Worm (Caenorhabditis elegans) whole organism, mixed stage, embryonic: ENCODE measurements around the gene C06E1.1.

ENCODE experiments used
- cnd-1 ChIP-seq: fragments of 200-800 bp; sonication (Bioruptor generic); optimal IDR thresholded peaks from 2 replicates; lab custom pipeline; 2018; ENCODE audit warnings: mild to moderate bottlenecking, missing genetic modification characterization, missing compliant biosample characterization
- elt-1 ChIP-seq: sonication (generic microtip); optimal IDR thresholded peaks from 2 replicates; lab custom pipeline; 2017; ENCODE audit warnings: missing genetic modification characterization, mild to moderate bottlenecking, missing compliant biosample characterization, antibody characterized with exemption, moderate library complexity, borderline replicate concordance; ENCODE audit not compliant: insufficient read depth
- elt-3 ChIP-seq: fragments of 150-350 bp; optimal IDR thresholded peaks from 2 replicates; lab custom pipeline; 2014; ENCODE audit warnings: missing biosample characterization, missing genetic modification characterization
- flh-1 ChIP-seq: fragments of 200-800 bp; sonication (Bioruptor generic); optimal IDR thresholded peaks from 2 replicates; lab custom pipeline; 2018; ENCODE audit warnings: mild to moderate bottlenecking, missing genetic modification characterization, moderate library complexity, missing compliant biosample characterization
- lin-13 ChIP-seq: fragments of 150-350 bp; optimal IDR thresholded peaks from 2 replicates; lab custom pipeline; 2014; ENCODE audit warnings: missing biosample characterization, missing genetic modification characterization
- lin-32 ChIP-seq: fragments of 200-800 bp; sonication (Bioruptor generic); optimal IDR thresholded peaks from 2 replicates; lab custom pipeline; 2018; ENCODE audit warnings: mild to moderate bottlenecking, missing genetic modification characterization, missing compliant biosample characterization
- lsy-2 ChIP-seq: fragments of 150-350 bp; optimal IDR thresholded peaks from 2 replicates; lab custom pipeline; 2014; ENCODE audit warnings: missing biosample characterization, missing genetic modification characterization
- nhr-237 ChIP-seq: fragments of 150-350 bp; optimal IDR thresholded peaks from 2 replicates; lab custom pipeline; 2014; ENCODE audit warnings: missing biosample characterization, missing genetic modification characterization
- nhr-76 ChIP-seq: sonication (generic microtip); optimal IDR thresholded peaks from 2 replicates; lab custom pipeline; 2017; ENCODE audit warnings: missing biosample characterization, missing genetic modification characterization
- sem-2 ChIP-seq: fragments of 200-800 bp; sonication (Bioruptor generic); optimal IDR thresholded peaks from 2 replicates; lab custom pipeline; 2018; ENCODE audit warnings: mild to moderate bottlenecking, missing genetic modification characterization, missing compliant biosample characterization
- unc-62 ChIP-seq: fragments of 150-350 bp; optimal IDR thresholded peaks from 2 replicates; lab custom pipeline; 2014; ENCODE audit warnings: missing biosample characterization, missing genetic modification reagents, missing genetic modification characterization
- ztf-11 ChIP-seq: fragments of 150-350 bp; optimal IDR thresholded peaks from 2 replicates; lab custom pipeline; 2014; ENCODE audit warnings: missing biosample characterization, missing genetic modification characterization

DNA sequence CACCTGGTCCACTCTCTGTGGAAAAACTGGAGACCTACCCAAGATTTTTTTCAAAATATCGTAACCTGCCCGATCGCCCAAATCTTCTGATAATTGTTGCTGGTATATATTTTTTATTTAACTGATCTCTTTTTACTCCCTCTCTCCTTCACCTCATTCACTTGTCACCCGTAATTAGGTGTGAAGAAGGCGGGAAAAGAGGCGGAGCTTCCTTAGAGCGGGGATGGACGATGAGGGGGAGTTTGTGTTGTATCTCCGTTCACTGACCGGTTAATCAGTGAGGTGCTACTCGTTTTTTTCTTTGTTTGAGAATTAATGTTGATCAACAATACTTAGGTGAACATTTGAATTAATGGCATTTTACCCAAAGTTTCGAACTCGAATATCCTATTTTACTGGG is 16.8 kb downstream of the C06E1.1 start, which contains the start of gene ceh-16:
- TF ChIP-seq nhr-237 (tag; lab: Kevin White, UChicago) (no peak), lin-13 (tag; lab: Kevin White, UChicago) (no peak), elt-3 (tag; lab: Kevin White, UChicago) (no peak), nhr-76 (tag; lab: Kevin White, UChicago) (no peak), lin-32 (GFP tag; lab: Kevin White, UChicago) (no peak), unc-62 (no peak), elt-1 (tag; lab: Kevin White, UChicago) (no peak), flh-1 (GFP tag; lab: Kevin White, UChicago) (no peak), lsy-2 (tag; lab: Kevin White, UChicago) (no peak), ztf-11 (tag; lab: Kevin White, UChicago) (no peak), cnd-1 (tag; lab: Kevin White, UChicago) (no peak), sem-2 (GFP tag; lab: Kevin White, UChicago) (no peak)
